Fruit fly (Drosophila melanogaster) whole organism, embryonic: ENCODE results near the gene CG7634.

Experiments
- CG11456 ChIP-seq: fragments of 200-800 bp; sonication (Bioruptor generic); IDR thresholded peaks from 3 replicates; pipeline ENCODE4 v1.3.6; 2022; ENCODE audit warnings: missing biosample characterization, missing genetic modification characterization
- CG11504 ChIP-seq: fragments of 200-800 bp; sonication (Bioruptor generic); optimal IDR thresholded peaks from 3 replicates; lab custom pipeline; 2019; ENCODE audit warnings: missing biosample characterization, mild to moderate bottlenecking, missing genetic modification characterization, moderate library complexity
- CG13775 ChIP-seq: fragments of 200-800 bp; sonication (Bioruptor generic); optimal IDR thresholded peaks from 3 replicates; lab custom pipeline; 2017; ENCODE audit warnings: missing biosample characterization, mild to moderate bottlenecking, missing genetic modification characterization
- CG14050 ChIP-seq: fragments of 200-800 bp; sonication (Bioruptor generic); IDR thresholded peaks from 3 replicates; pipeline ENCODE4 v1.3.6; 2022; ENCODE audit warnings: missing biosample characterization, missing genetic modification characterization
- CG15269 ChIP-seq: fragments of 200-800 bp; sonication (Bioruptor generic); optimal IDR thresholded peaks from 2 replicates; lab custom pipeline; 2018; ENCODE audit warnings: missing biosample characterization, mild to moderate bottlenecking, missing genetic modification characterization, moderate library complexity
- CG15696 ChIP-seq: fragments of 200-800 bp; sonication (Bioruptor generic); optimal IDR thresholded peaks from 2 replicates; lab custom pipeline; 2019; ENCODE audit warnings: missing biosample characterization, mild to moderate bottlenecking, missing genetic modification characterization, moderate library complexity
- CG1602 ChIP-seq: fragments of 200-800 bp; sonication (Bioruptor generic); optimal IDR thresholded peaks from 3 replicates; lab custom pipeline; 2016; ENCODE audit warnings: missing biosample characterization, missing genetic modification characterization
- CG16815 ChIP-seq: fragments of 200-800 bp; sonication (Bioruptor generic); optimal IDR thresholded peaks from 3 replicates; lab custom pipeline; 2017; ENCODE audit warnings: missing biosample characterization, mild to moderate bottlenecking, missing genetic modification characterization
- CG17568 ChIP-seq: fragments of 200-800 bp; sonication (Bioruptor generic); optimal IDR thresholded peaks from 2 replicates; lab custom pipeline; 2018; ENCODE audit warnings: missing biosample characterization, mild to moderate bottlenecking, missing genetic modification characterization, moderate library complexity
- CG18764 ChIP-seq: fragments of 200-800 bp; sonication (Bioruptor generic); optimal IDR thresholded peaks from 3 replicates; lab custom pipeline; 2016; ENCODE audit warnings: missing biosample characterization, missing genetic modification characterization
- CG2712 ChIP-seq: fragments of 200-800 bp; optimal IDR thresholded peaks from 3 replicates; lab custom pipeline; 2019; ENCODE audit warnings: missing biosample characterization, mild to moderate bottlenecking, missing genetic modification characterization, moderate library complexity
- CG2875 ChIP-seq: fragments of 200-800 bp; sonication (Bioruptor generic); optimal IDR thresholded peaks from 2 replicates; lab custom pipeline; 2017; ENCODE audit warnings: missing biosample characterization, mild to moderate bottlenecking, missing genetic modification characterization, missing genetic modification reagents
- CG30431 ChIP-seq: fragments of 200-800 bp; sonication (Bioruptor generic); optimal IDR thresholded peaks from 2 replicates; lab custom pipeline; 2017; ENCODE audit warnings: missing biosample characterization, missing genetic modification characterization
- CG33213 ChIP-seq: fragments of 200-800 bp; sonication (Bioruptor generic); optimal IDR thresholded peaks from 3 replicates; lab custom pipeline; 2016; ENCODE audit warnings: missing biosample characterization, missing genetic modification characterization
- CG4282 ChIP-seq: fragments of 200-800 bp; sonication (Bioruptor generic); optimal IDR thresholded peaks from 2 replicates; lab custom pipeline; 2016; ENCODE audit warnings: missing biosample characterization, missing genetic modification characterization
- CG4404 ChIP-seq: fragments of 200-800 bp; sonication (Bioruptor generic); IDR thresholded peaks from 2 replicates; pipeline ENCODE4 v1.3.6; 2022; ENCODE audit warnings: missing biosample characterization, missing genetic modification characterization
- CG6272 ChIP-seq: fragments of 200-800 bp; sonication (Bioruptor generic); IDR thresholded peaks from 2 replicates; pipeline ENCODE4 v1.3.6; 2022; ENCODE audit warnings: missing biosample characterization, missing genetic modification characterization
- CG7556 ChIP-seq: fragments of 200-800 bp; sonication (Bioruptor generic); optimal IDR thresholded peaks from 2 replicates; lab custom pipeline; 2017; ENCODE audit warnings: missing biosample characterization, mild to moderate bottlenecking, missing genetic modification characterization
- CG7963 ChIP-seq: fragments of 200-800 bp; sonication (Bioruptor generic); IDR thresholded peaks from 3 replicates; pipeline ENCODE4 v1.3.6; 2022; ENCODE audit warnings: missing biosample characterization, missing genetic modification characterization; ENCODE audit not compliant: partially characterized antibody
- CG8388 ChIP-seq: fragments of 200-800 bp; sonication (Bioruptor generic); optimal IDR thresholded peaks from 2 replicates; lab custom pipeline; 2019; ENCODE audit warnings: missing biosample characterization, mild to moderate bottlenecking, missing genetic modification characterization, moderate library complexity
- CG9437 ChIP-seq: fragments of 200-800 bp; sonication (Bioruptor generic); optimal IDR thresholded peaks from 2 replicates; lab custom pipeline; 2018; ENCODE audit warnings: missing biosample characterization, mild to moderate bottlenecking, missing genetic modification characterization
- Deaf1 ChIP-seq: fragments of 200-800 bp; optimal IDR thresholded peaks from 3 replicates; lab custom pipeline; 2019; ENCODE audit warnings: missing biosample characterization, mild to moderate bottlenecking, missing genetic modification characterization, moderate library complexity
- Dfd ChIP-seq, 2 experiments: fragments of >200 bp; optimal IDR thresholded peaks; 2 replicates each; lab custom pipeline; 2017; ENCODE audit warnings: missing biosample characterization in 2 of 2, missing genetic modification characterization in 2 of 2
- Eip74EF ChIP-seq, 2 experiments: fragments of 200-800 bp in 1 of 2; fragments of >200 bp in 1 of 2; sonication (Bioruptor generic) in 1 of 2; optimal IDR thresholded peaks; 2 replicates each; lab custom pipeline; 2017 to 2019; ENCODE audit warnings: missing biosample characterization in 2 of 2, missing genetic modification characterization in 2 of 2, mild to moderate bottlenecking in 1 of 2, moderate library complexity in 1 of 2
- Hmx ChIP-seq: fragments of 200-800 bp; sonication (Bioruptor generic); optimal IDR thresholded peaks from 2 replicates; lab custom pipeline; 2016; ENCODE audit warnings: missing biosample characterization, missing genetic modification characterization
- Kr ChIP-seq: fragments of 200-800 bp; sonication (Bioruptor generic); optimal IDR thresholded peaks from 2 replicates; lab custom pipeline; 2017; ENCODE audit warnings: missing biosample characterization, mild to moderate bottlenecking, missing genetic modification characterization
- NFAT ChIP-seq: fragments of 200-800 bp; sonication (Bioruptor generic); IDR thresholded peaks from 2 replicates; pipeline ENCODE4 v1.3.6; 2022; ENCODE audit warnings: missing biosample characterization, missing genetic modification characterization
- Oli ChIP-seq: fragments of 200-800 bp; sonication (Bioruptor generic); optimal IDR thresholded peaks from 2 replicates; lab custom pipeline; 2018; ENCODE audit warnings: missing biosample characterization, mild to moderate bottlenecking, missing genetic modification characterization, moderate library complexity
- Ptx1 ChIP-seq: fragments of 200-800 bp; sonication (Bioruptor generic); IDR thresholded peaks from 2 replicates; pipeline ENCODE4 v1.3.6; 2022; ENCODE audit warnings: missing biosample characterization, missing genetic modification characterization
- Sry-δ ChIP-seq: fragments of 200-800 bp; sonication (Bioruptor generic); optimal IDR thresholded peaks from 2 replicates; lab custom pipeline; 2016; ENCODE audit warnings: missing biosample characterization, missing genetic modification characterization
- ash1 ChIP-seq: fragments of 200-800 bp; sonication (Bioruptor generic); optimal IDR thresholded peaks from 2 replicates; lab custom pipeline; 2018; ENCODE audit warnings: missing biosample characterization, mild to moderate bottlenecking, missing genetic modification characterization
- bowl ChIP-seq: fragments of 200-800 bp; sonication (Bioruptor generic); IDR thresholded peaks from 2 replicates; pipeline ENCODE4 v1.3.6; 2022; ENCODE audit warnings: missing biosample characterization, missing genetic modification characterization
- chif ChIP-seq, 2 experiments: fragments of 200-800 bp; sonication (Bioruptor generic); optimal IDR thresholded peaks; 3 replicates each; lab custom pipeline; 2016; ENCODE audit warnings: missing biosample characterization in 2 of 2, missing genetic modification characterization in 2 of 2
- danr ChIP-seq: fragments of 200-800 bp; sonication (Bioruptor generic); IDR thresholded peaks from 2 replicates; pipeline ENCODE4 v1.3.6; 2022; ENCODE audit warnings: missing biosample characterization, missing genetic modification characterization
- eve ChIP-seq, 2 experiments: fragments of >200 bp; optimal IDR thresholded peaks; 2 replicates each; lab custom pipeline; 2017; ENCODE audit warnings: missing biosample characterization in 2 of 2, missing genetic modification characterization in 2 of 2
- fd96Cb ChIP-seq: fragments of 200-800 bp; sonication (Bioruptor generic); optimal IDR thresholded peaks from 2 replicates; lab custom pipeline; 2018; ENCODE audit warnings: missing biosample characterization, mild to moderate bottlenecking, missing genetic modification characterization, moderate library complexity
- kah ChIP-seq: fragments of 200-800 bp; sonication (Bioruptor generic); optimal IDR thresholded peaks from 2 replicates; lab custom pipeline; 2018; ENCODE audit warnings: missing biosample characterization, mild to moderate bottlenecking, missing genetic modification characterization
- ken ChIP-seq: fragments of 200-800 bp; sonication (Bioruptor generic); IDR thresholded peaks from 3 replicates; pipeline ENCODE4 v1.3.6; 2022; ENCODE audit warnings: missing biosample characterization, missing genetic modification characterization
- lab ChIP-seq: fragments of 200-800 bp; sonication (Bioruptor generic); optimal IDR thresholded peaks from 3 replicates; lab custom pipeline; 2017; ENCODE audit warnings: missing biosample characterization, missing genetic modification characterization, mild to moderate bottlenecking, moderate library complexity, missing genetic modification reagents
- lola ChIP-seq, 3 experiments: fragments of >200 bp in 2 of 3; fragments of 200-800 bp in 1 of 3; sonication (Bioruptor generic) in 1 of 3; optimal IDR thresholded peaks; 2 replicates each; lab custom pipeline; 2017 to 2019; ENCODE audit warnings: missing biosample characterization in 3 of 3, missing genetic modification characterization in 3 of 3, mild to moderate bottlenecking in 1 of 3, moderate library complexity in 1 of 3
- pho ChIP-seq: fragments of 200-800 bp; sonication (Bioruptor generic); optimal IDR thresholded peaks from 2 replicates; lab custom pipeline; 2016; ENCODE audit warnings: missing biosample characterization, missing genetic modification characterization
- prd ChIP-seq, 3 experiments: fragments of >200 bp in 2 of 3; fragments of 200-800 bp in 1 of 3; sonication (Bioruptor generic) in 1 of 3; optimal IDR thresholded peaks in 2 of 3; IDR thresholded peaks in 1 of 3; 2 replicates in 2 of 3; 3 replicates in 1 of 3; pipeline versions ENCODE4 v1.3.6 to Lab custom; 2017 to 2022; ENCODE audit warnings: missing biosample characterization in 1 of 3, missing genetic modification characterization in 1 of 3
- psq ChIP-seq: fragments of 200-800 bp; sonication (Bioruptor generic); optimal IDR thresholded peaks from 2 replicates; lab custom pipeline; 2017; ENCODE audit warnings: missing biosample characterization, missing genetic modification characterization
- salm ChIP-seq: fragments of 200-800 bp; sonication (Bioruptor generic); optimal IDR thresholded peaks from 2 replicates; lab custom pipeline; 2018; ENCODE audit warnings: missing biosample characterization, mild to moderate bottlenecking, missing genetic modification characterization
- tin ChIP-seq: fragments of 200-800 bp; sonication (Bioruptor generic); optimal IDR thresholded peaks from 3 replicates; lab custom pipeline; 2016; ENCODE audit warnings: missing biosample characterization, missing genetic modification characterization
- tio ChIP-seq: fragments of 200-800 bp; sonication (Bioruptor generic); optimal IDR thresholded peaks from 2 replicates; lab custom pipeline; 2017; ENCODE audit warnings: missing biosample characterization, missing genetic modification characterization, inconsistent platforms
- trem ChIP-seq: fragments of 200-800 bp; optimal IDR thresholded peaks from 3 replicates; lab custom pipeline; 2019; ENCODE audit warnings: missing biosample characterization, mild to moderate bottlenecking, missing genetic modification characterization, moderate library complexity
- tx ChIP-seq: fragments of 200-800 bp; sonication (Bioruptor generic); optimal IDR thresholded peaks from 2 replicates; lab custom pipeline; 2016; ENCODE audit warnings: missing biosample characterization, missing genetic modification characterization
- wor ChIP-seq: fragments of 200-800 bp; sonication (Bioruptor generic); IDR thresholded peaks from 2 replicates; pipeline ENCODE4 v1.3.6; 2022; ENCODE audit warnings: missing biosample characterization, missing genetic modification characterization
- yki ChIP-seq: fragments of >200 bp; optimal IDR thresholded peaks from 3 replicates; lab custom pipeline; 2018
- zfh2 ChIP-seq: fragments of 200-800 bp; sonication (Bioruptor generic); optimal IDR thresholded peaks from 2 replicates; lab custom pipeline; 2016; ENCODE audit warnings: missing biosample characterization, missing genetic modification characterization

CG7634 gene

dm6 chr3L:21585397-21585796 lies 20.2 kb downstream of the CG7634 start (continued):
- no peak for TF ChIP-seq Hmx
- TF ChIP-seq CG15269 (tag; lab: Kevin White, UChicago), result no peak
- no peak for TF ChIP-seq CG4282 (GFP tag; lab: Kevin White, UChicago)
- no peak for TF ChIP-seq psq
- peak; percentile 12 for TF ChIP-seq trem (tag; lab: Kevin White, UChicago)
- TF ChIP-seq Deaf1 (tag; lab: Kevin White, UChicago), result no peak
- peak; percentile 26 for TF ChIP-seq Oli (tag; lab: Kevin White, UChicago)
- no peak for TF ChIP-seq danr (GFP tag; lab: Robert Waterston, UW)
- peak in 1 of 3 experiments; percentile 53 for TF ChIP-seq lola (GFP tag; optimal IDR thresholded peaks at IDR 0.05; lab: Kevin White, UChicago)
- TF ChIP-seq salm, result no peak
- TF ChIP-seq CG18764, result peak; percentile 0
- TF ChIP-seq CG2875 (GFP tag; lab: Kevin White, UChicago), result no peak
- TF ChIP-seq tio (GFP tag; lab: Kevin White, UChicago), result peak; percentile 29
- TF ChIP-seq yki (lab: Kevin White, UChicago), result no peak
- TF ChIP-seq Sry-δ (GFP tag; lab: Kevin White, UChicago), result no peak
- no peak for TF ChIP-seq NFAT (GFP tag; lab: Robert Waterston, UW)
- no peak for TF ChIP-seq CG16815 (GFP tag; lab: Kevin White, UChicago)
- TF ChIP-seq CG4404 (GFP tag; lab: Robert Waterston, UW), result peak; percentile 8; the same call in 1 of the 2 replicates
- peak; percentile 19 for TF ChIP-seq CG1602 (GFP tag; lab: Kevin White, UChicago)
- TF ChIP-seq CG7556, result peak; percentile 10
- no peak for TF ChIP-seq CG11504 (tag; lab: Kevin White, UChicago)
- no peak for TF ChIP-seq Dfd (GFP tag; optimal IDR thresholded peaks at IDR 0.05; lab: Kevin White, UChicago)
- TF ChIP-seq CG6272, result no peak
- peak; percentile 13 for TF ChIP-seq tin (GFP tag; lab: Kevin White, UChicago)
- no peak for TF ChIP-seq CG14050
- TF ChIP-seq CG11456 (GFP tag; lab: Robert Waterston, UW), result no peak
- no peak for TF ChIP-seq ash1
- TF ChIP-seq tx (GFP tag; lab: Kevin White, UChicago), result no peak
- no peak for TF ChIP-seq Eip74EF (GFP tag; optimal IDR thresholded peaks at IDR 0.05; lab: Kevin White, UChicago)
- TF ChIP-seq bowl (GFP tag; lab: Robert Waterston, UW), result no peak
- no peak for TF ChIP-seq CG7963 (GFP tag; lab: Robert Waterston, UW)
- no peak for TF ChIP-seq zfh2 (GFP tag; lab: Kevin White, UChicago)
- TF ChIP-seq Kr (GFP tag; lab: Kevin White, UChicago), result no peak
- no peak; the same call in 1 of the 2 replicates for TF ChIP-seq Ptx1 (GFP tag; lab: Robert Waterston, UW)
- TF ChIP-seq CG2712 (tag; lab: Kevin White, UChicago), result peak; percentile 44
- TF ChIP-seq CG30431 (GFP tag; lab: Kevin White, UChicago), result no peak
- TF ChIP-seq fd96Cb (tag; lab: Kevin White, UChicago), result peak; percentile 23
- TF ChIP-seq CG9437 (GFP tag; lab: Kevin White, UChicago), result peak; percentile 8
- peak; percentile 10 for TF ChIP-seq CG13775
- TF ChIP-seq pho (GFP tag; lab: Kevin White, UChicago), result no peak
- TF ChIP-seq wor (GFP tag; lab: Robert Waterston, UW), result no peak
- no peak for TF ChIP-seq prd (optimal IDR thresholded peaks at IDR 0.05; lab: Kevin White, UChicago)
- TF ChIP-seq prd (GFP tag; IDR thresholded peaks at IDR 0.05; lab: Robert Waterston, UW), result peak; percentile 52; the same call in 2 of the 3 replicates
- no peak for TF ChIP-seq lab (GFP tag; lab: Kevin White, UChicago)
- peak in 1 of 2 experiments; percentile 49 for TF ChIP-seq eve (GFP tag; optimal IDR thresholded peaks at IDR 0.05; lab: Kevin White, UChicago)
- TF ChIP-seq CG33213 (GFP tag; lab: Kevin White, UChicago), result peak; percentile 25
- peak; percentile 19 for TF ChIP-seq CG15696 (tag; lab: Kevin White, UChicago)
- no peak for TF ChIP-seq kah (GFP tag; lab: Kevin White, UChicago)
- no peak for TF ChIP-seq ken
- no peak for TF ChIP-seq CG17568 (GFP tag; lab: Kevin White, UChicago)
- peak in 1 of 2 experiments; percentile 14 for TF ChIP-seq chif (GFP tag; optimal IDR thresholded peaks at IDR 0.05; lab: Kevin White, UChicago)
- peak; percentile 0 for TF ChIP-seq CG8388 (GFP tag; lab: Kevin White, UChicago)
